Worm (Caenorhabditis elegans) whole organism, late embryonic: Measurements from ENCODE around the gene F53F8.4.

Source experiments
- K09A11.1 ChIP-seq: sonication (generic microtip); optimal IDR thresholded peaks from 2 replicates; lab custom pipeline; 2017; ENCODE audit warnings: antibody characterized with exemption, mild to moderate bottlenecking, missing genetic modification characterization, missing compliant biosample characterization; ENCODE audit not compliant: insufficient read depth
- T23F11.4 ChIP-seq: fragments of 200-800 bp; sonication (Bioruptor generic); optimal IDR thresholded peaks from 2 replicates; lab custom pipeline; 2018; ENCODE audit warnings: mild to moderate bottlenecking, missing genetic modification characterization, missing compliant biosample characterization
- ama-1 ChIP-seq: fragments of 150-350 bp; optimal IDR thresholded peaks from 2 replicates; lab custom pipeline; 2014
- ceh-14 ChIP-seq: sonication (generic microtip); optimal IDR thresholded peaks from 2 replicates; lab custom pipeline; 2016; ENCODE audit warnings: missing genotype, missing genetic modification characterization, missing compliant biosample characterization
- ceh-2 ChIP-seq: sonication (generic microtip); optimal IDR thresholded peaks from 2 replicates; lab custom pipeline; 2016; ENCODE audit warnings: missing genotype, missing genetic modification characterization, missing compliant biosample characterization
- ceh-22 ChIP-seq: sonication (generic microtip); optimal IDR thresholded peaks from 2 replicates; lab custom pipeline; 2017; ENCODE audit warnings: missing biosample characterization, missing genetic modification characterization
- ceh-31 ChIP-seq: sonication (generic microtip); optimal IDR thresholded peaks from 2 replicates; lab custom pipeline; 2016; ENCODE audit warnings: missing genetic modification characterization, missing compliant biosample characterization
- ceh-45 ChIP-seq: fragments of 200-800 bp; sonication (Bioruptor generic); IDR thresholded peaks from 2 replicates; pipeline ENCODE4 v1.3.6; 2022; ENCODE audit warnings: missing genetic modification reagents, missing genetic modification characterization, missing compliant biosample characterization
- ceh-48 ChIP-seq: sonication (generic microtip); optimal IDR thresholded peaks from 2 replicates; lab custom pipeline; 2016; ENCODE audit warnings: missing genetic modification characterization, inconsistent platforms, missing compliant biosample characterization
- ceh-6 ChIP-seq: fragments of 200-800 bp; sonication (Bioruptor generic); optimal IDR thresholded peaks from 2 replicates; lab custom pipeline; 2018; ENCODE audit warnings: mild to moderate bottlenecking, missing genetic modification characterization, missing compliant biosample characterization
- che-1 ChIP-seq: sonication (generic microtip); optimal IDR thresholded peaks from 2 replicates; lab custom pipeline; 2016; ENCODE audit warnings: mild to moderate bottlenecking, missing genetic modification characterization, missing compliant biosample characterization
- dmd-4 ChIP-seq: sonication (generic microtip); optimal IDR thresholded peaks from 2 replicates; lab custom pipeline; 2016; ENCODE audit warnings: borderline replicate concordance, missing genetic modification characterization, missing compliant biosample characterization
- dve-1 ChIP-seq: sonication (generic microtip); optimal IDR thresholded peaks from 2 replicates; lab custom pipeline; 2017; ENCODE audit warnings: antibody characterized with exemption, mild to moderate bottlenecking, missing genetic modification characterization, missing compliant biosample characterization
- hlh-13 ChIP-seq: fragments of 200-800 bp; sonication (Bioruptor generic); optimal IDR thresholded peaks from 2 replicates; lab custom pipeline; 2018; ENCODE audit warnings: mild to moderate bottlenecking, missing genetic modification characterization, missing compliant biosample characterization
- hlh-15 ChIP-seq: sonication (generic microtip); optimal IDR thresholded peaks from 2 replicates; lab custom pipeline; 2016; ENCODE audit warnings: missing genetic modification characterization, missing compliant biosample characterization
- hlh-30 ChIP-seq: sonication (generic microtip); optimal IDR thresholded peaks from 2 replicates; lab custom pipeline; 2017; ENCODE audit warnings: antibody characterized with exemption, missing genetic modification characterization, missing compliant biosample characterization; ENCODE audit not compliant: insufficient read depth
- hlh-6 ChIP-seq: sonication (generic microtip); optimal IDR thresholded peaks from 2 replicates; lab custom pipeline; 2016; ENCODE audit warnings: missing genotype, missing genetic modification characterization, missing compliant biosample characterization
- hlh-8 ChIP-seq: sonication (generic microtip); optimal IDR thresholded peaks from 2 replicates; lab custom pipeline; 2016; ENCODE audit warnings: missing genotype, missing genetic modification characterization, missing compliant biosample characterization
- lin-11 ChIP-seq: fragments of 200-800 bp; sonication (Bioruptor generic); optimal IDR thresholded peaks from 2 replicates; lab custom pipeline; 2018; ENCODE audit warnings: mild to moderate bottlenecking, missing genetic modification characterization, missing compliant biosample characterization
- madf-2 ChIP-seq: sonication (generic microtip); optimal IDR thresholded peaks from 2 replicates; lab custom pipeline; 2017; ENCODE audit warnings: missing genetic modification characterization, missing compliant biosample characterization
- npax-4 ChIP-seq: sonication (generic microtip); optimal IDR thresholded peaks from 2 replicates; lab custom pipeline; 2016; ENCODE audit warnings: missing genetic modification characterization, missing compliant biosample characterization
- pat-9 ChIP-seq: fragments of 200-800 bp; sonication (Bioruptor generic); optimal IDR thresholded peaks from 2 replicates; lab custom pipeline; 2018; ENCODE audit warnings: mild to moderate bottlenecking, missing genetic modification characterization, moderate library complexity, missing compliant biosample characterization
- pax-1 ChIP-seq: fragments of 150-350 bp; optimal IDR thresholded peaks from 2 replicates; lab custom pipeline; 2014; ENCODE audit warnings: missing biosample characterization, missing genetic modification characterization
- pha-2 ChIP-seq: sonication (generic microtip); optimal IDR thresholded peaks from 2 replicates; lab custom pipeline; 2017; ENCODE audit warnings: mild to moderate bottlenecking, missing genetic modification characterization, missing compliant biosample characterization
- pqm-1 ChIP-seq: sonication (generic microtip); optimal IDR thresholded peaks from 2 replicates; lab custom pipeline; 2016; ENCODE audit warnings: missing genetic modification characterization, missing compliant biosample characterization
- pros-1 ChIP-seq: fragments of 150-350 bp; optimal IDR thresholded peaks from 2 replicates; lab custom pipeline; 2014; ENCODE audit warnings: missing biosample characterization, missing genetic modification reagents, missing genetic modification characterization
- ref-2 ChIP-seq: sonication (generic microtip); optimal IDR thresholded peaks from 2 replicates; lab custom pipeline; 2016; ENCODE audit warnings: missing genetic modification characterization, missing compliant biosample characterization
- rnt-1 ChIP-seq: sonication (generic microtip); optimal IDR thresholded peaks from 2 replicates; lab custom pipeline; 2016; ENCODE audit warnings: missing genetic modification characterization, missing compliant biosample characterization
- tbx-7 ChIP-seq: sonication (generic microtip); optimal IDR thresholded peaks from 2 replicates; lab custom pipeline; 2016; ENCODE audit warnings: missing genotype, missing genetic modification characterization, missing compliant biosample characterization
- unc-3 ChIP-seq, 2 experiments: fragments of 200-800 bp in 1 of 2; sonication (Bioruptor generic) in 1 of 2; sonication (generic microtip) in 1 of 2; conservative IDR thresholded peaks in 1 of 2; optimal IDR thresholded peaks in 1 of 2; 2 replicates each; pipeline versions ENCODE4 v1.3.6 to Lab custom; 2016 to 2022; ENCODE audit warnings: missing compliant biosample characterization in 2 of 2, missing genetic modification characterization in 2 of 2, missing genetic modification reagents in 1 of 2
- unc-42 ChIP-seq: sonication (generic microtip); optimal IDR thresholded peaks from 2 replicates; lab custom pipeline; 2016; ENCODE audit warnings: missing genotype, missing genetic modification characterization, missing compliant biosample characterization
- unc-55 ChIP-seq: sonication (generic microtip); optimal IDR thresholded peaks from 2 replicates; lab custom pipeline; 2017; ENCODE audit warnings: missing biosample characterization, missing genetic modification reagents, missing genetic modification characterization
- unc-86 ChIP-seq: sonication (generic microtip); optimal IDR thresholded peaks from 2 replicates; lab custom pipeline; 2016; ENCODE audit warnings: missing genetic modification characterization, missing compliant biosample characterization
- ztf-16 ChIP-seq: sonication (generic microtip); optimal IDR thresholded peaks from 2 replicates; lab custom pipeline; 2017; ENCODE audit warnings: missing genetic modification characterization, missing compliant biosample characterization

F53F8.4 gene

DNA sequence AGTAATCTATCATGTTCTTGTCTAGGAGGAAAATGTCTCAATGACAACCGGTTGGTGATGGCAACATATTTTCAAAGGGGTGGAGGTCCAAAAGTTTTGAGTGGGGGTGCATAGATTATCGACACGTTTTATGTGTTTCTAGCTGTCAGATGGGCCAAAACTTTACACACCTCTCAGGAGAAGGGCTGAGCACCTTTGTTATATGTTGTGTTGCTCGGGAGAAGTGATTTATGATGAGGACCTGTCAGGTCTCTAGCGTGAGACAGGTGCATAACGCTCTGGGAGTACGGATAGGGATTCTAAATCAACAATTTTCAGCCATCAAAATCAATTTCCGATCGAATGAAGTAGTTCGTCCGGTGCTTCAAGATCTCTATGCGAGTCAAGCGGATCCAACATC lies 34.9 kb downstream of the F53F8.4 start:
- TF ChIP-seq pha-2 (tag; lab: Kevin White, UChicago) (no peak), unc-55 (GFP tag; lab: Kevin White, UChicago) (peak; percentile 57)
- TF ChIP-seq, all 69 proteins: peak for 1

DNA sequence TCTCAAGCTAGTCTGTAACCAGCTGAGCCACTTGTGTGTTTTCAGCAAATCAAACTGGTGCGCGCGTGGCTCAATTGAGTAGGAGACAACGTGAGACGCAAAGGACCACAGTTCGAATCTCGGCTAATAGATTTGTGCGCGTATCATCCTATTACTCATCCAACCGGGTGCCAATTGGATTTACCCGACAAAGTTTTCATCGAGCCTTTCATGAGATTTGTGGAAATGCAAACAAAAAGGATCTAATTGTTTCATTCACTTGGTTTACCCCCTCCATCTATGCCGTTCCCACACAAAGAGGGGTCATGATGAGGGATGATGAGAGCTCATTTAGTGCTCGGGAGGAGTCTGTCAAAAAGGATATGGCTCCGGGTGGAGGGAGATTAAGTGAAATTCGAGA lies 36.3 kb downstream of the F53F8.4 start:
- TF ChIP-seq unc-42 (tag; lab: Kevin White, UChicago) = peak; percentile 89
- no peak for TF ChIP-seq che-1 (tag; lab: Kevin White, UChicago)
- TF ChIP-seq dve-1 (tag; lab: Kevin White, UChicago) = no peak
- TF ChIP-seq ceh-6 (GFP tag; lab: Kevin White, UChicago) = no peak
- no peak for TF ChIP-seq madf-2 (tag; lab: Kevin White, UChicago)
- TF ChIP-seq hlh-6 (tag; lab: Kevin White, UChicago) = no peak
- no peak for TF ChIP-seq unc-55 (GFP tag; lab: Kevin White, UChicago)

DNA sequence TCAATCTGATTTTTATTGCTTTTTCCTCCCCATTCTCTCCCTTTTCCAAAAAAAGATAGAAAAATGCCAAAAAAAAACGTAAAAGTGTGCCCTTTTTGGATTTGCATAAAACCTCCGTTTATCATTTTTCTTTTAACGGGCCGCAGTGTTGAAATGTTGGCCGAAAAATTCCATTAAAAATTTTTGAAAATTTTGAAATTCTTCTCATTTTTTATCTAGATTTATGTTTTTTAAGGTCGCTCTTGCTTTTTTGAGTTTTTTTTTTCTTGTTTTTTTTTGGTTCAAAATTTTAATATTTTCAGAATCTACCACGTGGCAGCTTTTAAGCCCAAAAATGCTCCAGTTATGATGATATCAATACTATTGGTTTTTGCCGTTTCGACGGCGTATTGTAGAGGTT lies 37.1 kb downstream of the F53F8.4 start, which contains the start of gene mnr-1:
Gene mnr-1, plus strand, starts transcription at position 301 of the 400 bp plus-strand sequence.
- TF ChIP-seq unc-86 (tag; lab: Kevin White, UChicago) (no peak), pqm-1 (tag; lab: Kevin White, UChicago) (no peak), pros-1 (tag; lab: Kevin White, UChicago) (no peak), T23F11.4 (no peak), K09A11.1 (tag; lab: Kevin White, UChicago) (no peak), ceh-2 (tag; lab: Kevin White, UChicago) (no peak), tbx-7 (tag; lab: Kevin White, UChicago) (no peak), ceh-22 (no peak), ama-1 (no peak), hlh-6 (tag; lab: Kevin White, UChicago) (no peak), ceh-48 (no peak), unc-42 (tag; lab: Kevin White, UChicago) (no peak), pax-1 (tag; lab: Kevin White, UChicago) (no peak), npax-4 (no peak), hlh-15 (tag; lab: Kevin White, UChicago) (no peak), madf-2 (tag; lab: Kevin White, UChicago) (no peak), ceh-6 (GFP tag; lab: Kevin White, UChicago) (no peak), hlh-30 (tag; lab: Kevin White, UChicago) (no peak), hlh-13 (GFP tag; lab: Kevin White, UChicago) (no peak), ref-2 (tag; lab: Kevin White, UChicago) (no peak)

DNA sequence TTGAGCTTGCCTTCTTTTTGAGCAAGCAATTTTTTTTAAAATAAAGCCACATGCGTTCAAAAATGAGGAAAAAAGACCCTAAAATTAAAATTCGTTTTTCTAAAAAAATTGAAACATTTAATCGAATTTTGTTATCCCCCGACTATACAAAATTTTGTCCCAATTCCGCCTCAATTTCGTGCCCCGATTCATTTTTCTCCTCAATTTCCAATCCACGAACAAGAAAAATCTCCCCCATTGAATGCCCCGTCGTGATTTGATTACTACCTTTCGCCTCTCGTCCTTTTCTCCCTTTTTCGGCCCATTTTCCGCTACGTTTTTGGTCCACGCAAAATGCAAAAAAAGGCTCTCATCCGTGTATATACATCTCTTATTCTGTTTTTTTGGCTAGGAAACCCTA lies 39.6 kb downstream of the F53F8.4 start:
- TF ChIP-seq unc-42 (tag; lab: Kevin White, UChicago) (peak; percentile 80), ceh-45 (no peak)

DNA sequence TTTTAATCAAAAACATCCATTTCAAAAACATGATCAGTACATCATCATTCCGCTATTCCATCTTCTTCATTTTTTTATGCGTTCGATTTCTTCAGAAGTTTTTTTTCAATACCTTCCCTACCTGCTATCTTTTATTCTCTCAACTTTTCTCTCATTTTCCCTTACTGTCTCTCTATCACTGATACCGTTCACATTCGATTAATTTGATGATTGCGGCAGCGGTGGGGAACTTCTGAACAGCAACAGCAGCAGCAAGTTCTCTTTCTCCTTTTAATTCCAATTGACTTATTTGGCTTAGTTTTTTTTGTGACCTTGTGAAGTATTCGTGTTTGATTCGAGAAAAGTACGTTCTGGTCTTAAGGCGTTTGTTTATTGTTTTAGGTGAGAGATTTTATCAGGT lies 42.6 kb downstream of the F53F8.4 start:
- no peak for TF ChIP-seq ama-1
- no peak for TF ChIP-seq ceh-14 (tag; lab: Kevin White, UChicago)
- no peak for TF ChIP-seq dmd-4 (tag; lab: Kevin White, UChicago)
- no peak for TF ChIP-seq rnt-1
- no peak for TF ChIP-seq ceh-31 (tag; lab: Kevin White, UChicago)
- TF ChIP-seq pat-9 (tag; lab: Kevin White, UChicago) = no peak
- no peak for TF ChIP-seq hlh-15 (tag; lab: Kevin White, UChicago)
- no peak for TF ChIP-seq unc-3 (GFP tag; conservative IDR thresholded peaks at IDR 0.05; lab: Robert Waterston, UW)
- no peak for TF ChIP-seq unc-3 (tag; optimal IDR thresholded peaks at IDR 0.05; lab: Kevin White, UChicago)
- no peak for TF ChIP-seq hlh-8
- TF ChIP-seq lin-11 (tag; lab: Kevin White, UChicago) = no peak
- no peak for TF ChIP-seq unc-55 (GFP tag; lab: Kevin White, UChicago)
- TF ChIP-seq ztf-16 (tag; lab: Kevin White, UChicago) = no peak
